Worm (Caenorhabditis elegans) whole organism, young adult: ENCODE measurements around the gene Y70C5A.2.

Experiments
- B0035.1 ChIP-seq: sonication (generic microtip); optimal IDR thresholded peaks from 2 replicates; lab custom pipeline; 2016; ENCODE audit warnings: missing genetic modification characterization, mild to moderate bottlenecking, missing compliant biosample characterization, missing genotype, missing genetic modification reagents
- B0261.1 ChIP-seq: sonication (generic microtip); optimal IDR thresholded peaks from 2 replicates; lab custom pipeline; 2016; ENCODE audit warnings: mild to moderate bottlenecking, missing genetic modification characterization, moderate library complexity, missing compliant biosample characterization
- C17E4.6 ChIP-seq: fragments of 200-800 bp; sonication (Bioruptor generic); IDR thresholded peaks from 2 replicates; pipeline ENCODE4 v1.3.6; 2022; ENCODE audit warnings: missing genetic modification reagents, missing genetic modification characterization, missing compliant biosample characterization
- D2030.7 ChIP-seq: fragments of 200-800 bp; sonication (Bioruptor generic); IDR thresholded peaks from 2 replicates; pipeline ENCODE4 v1.3.6; 2022; ENCODE audit warnings: missing genetic modification reagents, missing genetic modification characterization, missing compliant biosample characterization
- F10E7.11 ChIP-seq: sonication (generic microtip); optimal IDR thresholded peaks from 2 replicates; lab custom pipeline; 2017; ENCODE audit warnings: mild to moderate bottlenecking, missing genetic modification characterization, moderate library complexity, missing compliant biosample characterization
- F49E8.2 ChIP-seq: sonication (generic microtip); optimal IDR thresholded peaks from 3 replicates; lab custom pipeline; 2017; ENCODE audit warnings: missing genetic modification characterization, mild to moderate bottlenecking, missing compliant biosample characterization, antibody characterized with exemption, moderate library complexity; ENCODE audit not compliant: insufficient read depth
- F57C9.4 ChIP-seq: sonication (generic microtip); optimal IDR thresholded peaks from 2 replicates; lab custom pipeline; 2017; ENCODE audit warnings: mild to moderate bottlenecking, missing genetic modification characterization, missing compliant biosample characterization
- atf-7 ChIP-seq: sonication (generic microtip); optimal IDR thresholded peaks from 2 replicates; lab custom pipeline; 2017; ENCODE audit warnings: mild to moderate bottlenecking, missing genetic modification characterization, missing compliant biosample characterization
- attf-6 ChIP-seq: fragments of 200-800 bp; sonication (Bioruptor generic); IDR thresholded peaks from 2 replicates; pipeline ENCODE4 v1.3.6; 2022; ENCODE audit warnings: missing genetic modification reagents, missing genetic modification characterization, missing compliant biosample characterization
- cebp-2 ChIP-seq: fragments of 200-800 bp; sonication (Bioruptor generic); IDR thresholded peaks from 2 replicates; pipeline ENCODE4 v1.3.6; 2022; ENCODE audit warnings: missing genetic modification characterization, missing compliant biosample characterization
- ceh-27 ChIP-seq: fragments of 200-800 bp; sonication (Bioruptor generic); optimal IDR thresholded peaks from 2 replicates; lab custom pipeline; 2018; ENCODE audit warnings: mild to moderate bottlenecking, missing genetic modification characterization, moderate library complexity, missing compliant biosample characterization
- egl-44 ChIP-seq: fragments of 200-800 bp; sonication (Bioruptor generic); IDR thresholded peaks from 2 replicates; pipeline ENCODE4 v1.3.6; 2022; ENCODE audit warnings: missing genetic modification reagents, missing genetic modification characterization, missing compliant biosample characterization
- egrh-3 ChIP-seq: fragments of 200-800 bp; sonication (Bioruptor generic); IDR thresholded peaks from 2 replicates; pipeline ENCODE4 v1.3.6; 2022; ENCODE audit warnings: missing genetic modification reagents, missing genetic modification characterization, missing compliant biosample characterization
- ets-4 ChIP-seq: fragments of 200-800 bp; sonication (Bioruptor generic); optimal IDR thresholded peaks from 2 replicates; lab custom pipeline; 2018; ENCODE audit warnings: mild to moderate bottlenecking, missing genetic modification characterization, missing compliant biosample characterization
- gei-17 ChIP-seq: fragments of 200-800 bp; sonication (Bioruptor generic); optimal IDR thresholded peaks from 2 replicates; lab custom pipeline; 2018; ENCODE audit warnings: mild to moderate bottlenecking, missing genetic modification characterization, missing compliant biosample characterization
- him-1 ChIP-seq: sonication (generic microtip); optimal IDR thresholded peaks from 2 replicates; lab custom pipeline; 2016; ENCODE audit warnings: missing genotype, missing genetic modification reagents, missing genetic modification characterization, missing compliant biosample characterization
- hlh-26 ChIP-seq: fragments of 200-800 bp; sonication (Bioruptor generic); conservative IDR thresholded peaks from 2 replicates; pipeline ENCODE4 v1.3.6; 2022; ENCODE audit warnings: missing genetic modification reagents, missing genetic modification characterization, missing compliant biosample characterization
- lag-1 ChIP-seq: fragments of 200-800 bp; sonication (Bioruptor generic); IDR thresholded peaks from 2 replicates; pipeline ENCODE4 v1.3.6; 2022; ENCODE audit warnings: missing genetic modification reagents, missing genetic modification characterization, missing compliant biosample characterization
- lin-26 ChIP-seq: fragments of 200-800 bp; sonication (Bioruptor generic); IDR thresholded peaks from 2 replicates; pipeline ENCODE4 v1.3.6; 2022; ENCODE audit warnings: missing genetic modification reagents, missing genetic modification characterization, missing compliant biosample characterization
- lsy-27 ChIP-seq: sonication (generic microtip); optimal IDR thresholded peaks from 2 replicates; lab custom pipeline; 2017; ENCODE audit warnings: missing genetic modification characterization, mild to moderate bottlenecking, missing compliant biosample characterization, antibody characterized with exemption, missing genotype, borderline replicate concordance; ENCODE audit not compliant: insufficient read depth
- madf-3 ChIP-seq: fragments of 200-800 bp; sonication (Bioruptor generic); IDR thresholded peaks from 2 replicates; pipeline ENCODE4 v1.3.6; 2022; ENCODE audit warnings: missing genetic modification reagents, missing genetic modification characterization, missing compliant biosample characterization
- madf-6 ChIP-seq: fragments of 200-800 bp; sonication (Bioruptor generic); IDR thresholded peaks from 2 replicates; pipeline ENCODE4 v1.3.6; 2022; ENCODE audit warnings: missing genetic modification reagents, missing genetic modification characterization, missing compliant biosample characterization
- mcd-1 ChIP-seq: fragments of 200-800 bp; sonication (Bioruptor generic); IDR thresholded peaks from 2 replicates; pipeline ENCODE4 v1.3.6; 2022; ENCODE audit warnings: missing genetic modification reagents, missing genetic modification characterization, missing compliant biosample characterization
- mxl-1 ChIP-seq: sonication (generic microtip); optimal IDR thresholded peaks from 2 replicates; lab custom pipeline; 2016; ENCODE audit warnings: missing genetic modification characterization, missing compliant biosample characterization
- nfya-1 ChIP-seq: sonication (generic microtip); optimal IDR thresholded peaks from 2 replicates; lab custom pipeline; 2017; ENCODE audit warnings: antibody characterized with exemption, missing compliant biosample characterization, missing genetic modification characterization, borderline replicate concordance; ENCODE audit not compliant: insufficient read depth
- rec-8 ChIP-seq, 2 experiments: sonication (generic microtip); optimal IDR thresholded peaks; 2 replicates each; lab custom pipeline; 2016; ENCODE audit warnings: mild to moderate bottlenecking in 2 of 2, missing genetic modification characterization in 2 of 2, missing genetic modification reagents in 2 of 2, missing genotype in 2 of 2, missing biosample characterization in 1 of 2, missing compliant biosample characterization in 1 of 2, moderate library complexity in 1 of 2
- repo-1 ChIP-seq: sonication (generic microtip); optimal IDR thresholded peaks from 2 replicates; lab custom pipeline; 2017; ENCODE audit warnings: mild to moderate bottlenecking, missing genetic modification characterization, missing compliant biosample characterization
- sdz-38 ChIP-seq: sonication (generic microtip); optimal IDR thresholded peaks from 2 replicates; lab custom pipeline; 2016; ENCODE audit warnings: missing genotype, missing genetic modification characterization, missing compliant biosample characterization
- snpc-1.3 ChIP-seq: sonication (generic microtip); optimal IDR thresholded peaks from 2 replicates; lab custom pipeline; 2017; ENCODE audit warnings: missing genetic modification characterization, mild to moderate bottlenecking, missing compliant biosample characterization, antibody characterized with exemption, moderate library complexity, missing genotype, missing genetic modification reagents; ENCODE audit not compliant: insufficient read depth
- snpc-4 ChIP-seq, 5 experiments: fragments of 150-350 bp in 1 of 5; sonication (generic microtip) in 4 of 5; optimal IDR thresholded peaks; 2 replicates each; lab custom pipeline; 2014 to 2018; ENCODE audit warnings: missing genetic modification characterization in 5 of 5, missing biosample characterization in 3 of 5, antibody characterized with exemption in 2 of 5, mild to moderate bottlenecking in 2 of 5, missing compliant biosample characterization in 2 of 5, missing genotype in 2 of 5, moderate library complexity in 2 of 5, missing genetic modification reagents in 1 of 5
- tbp1 ChIP-seq: fragments of 200-800 bp; sonication (Bioruptor generic); optimal IDR thresholded peaks from 2 replicates; lab custom pipeline; 2018; ENCODE audit warnings: mild to moderate bottlenecking, missing genetic modification characterization, missing compliant biosample characterization
- ztf-22 ChIP-seq: fragments of 200-800 bp; sonication (Bioruptor generic); optimal IDR thresholded peaks from 2 replicates; lab custom pipeline; 2018; ENCODE audit warnings: mild to moderate bottlenecking, missing genetic modification characterization, moderate library complexity, missing compliant biosample characterization
- ztf-26 ChIP-seq: sonication (generic microtip); optimal IDR thresholded peaks from 2 replicates; lab custom pipeline; 2017; ENCODE audit warnings: missing genetic modification characterization, missing compliant biosample characterization

Gene Y70C5A.2

DNA sequence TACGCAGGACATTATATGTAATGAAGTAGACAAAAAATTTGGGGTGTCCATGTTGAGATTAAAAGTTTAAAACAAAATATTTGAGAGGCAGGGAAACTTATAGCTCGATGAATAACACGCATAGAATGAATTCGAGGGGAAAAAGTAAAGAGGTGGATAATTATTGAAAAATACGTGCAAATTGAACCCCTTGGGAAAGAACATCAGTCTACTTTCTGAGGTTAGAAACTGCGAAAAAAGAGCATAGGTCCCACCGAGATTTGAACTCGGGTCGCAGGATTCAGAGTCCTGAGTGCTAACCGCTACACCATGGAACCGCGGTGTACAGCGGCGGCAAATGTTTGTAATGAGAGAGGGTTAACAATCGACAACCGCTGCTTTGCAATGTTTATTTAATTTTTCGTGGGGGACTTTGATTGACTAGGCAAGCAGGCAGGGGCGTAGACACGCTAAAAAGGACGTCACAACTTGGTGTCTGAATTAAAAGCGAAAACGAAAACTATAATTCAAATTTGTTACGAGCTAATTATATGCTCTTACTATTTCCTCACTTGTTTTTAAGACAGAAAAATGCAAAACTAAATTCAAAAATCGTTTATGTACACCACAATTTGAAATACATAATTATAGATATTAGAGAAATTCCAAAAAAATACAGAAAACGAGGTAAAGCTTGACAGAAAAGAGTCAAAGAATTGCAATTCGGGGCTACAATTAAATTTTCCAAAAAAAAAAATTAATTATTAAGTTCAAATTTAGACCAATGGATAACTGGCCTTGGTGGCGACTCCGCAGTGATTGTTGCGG, 30.8 kb downstream of the Y70C5A.2 start, which contains the start of gene srh-269 (continued):
- peak; percentile 51 for TF ChIP-seq gei-17 (GFP tag; lab: Kevin White, UChicago)
- peak; percentile 43 for TF ChIP-seq F57C9.4
- peak; percentile 94 for TF ChIP-seq repo-1
- peak; percentile 77 for TF ChIP-seq mcd-1 (GFP tag; lab: Robert Waterston, UW)
- peak; percentile 91 for TF ChIP-seq lin-26 (GFP tag; lab: Robert Waterston, UW)
- TF ChIP-seq madf-3 = peak; percentile 85
- TF ChIP-seq lsy-27 (tag; lab: Kevin White, UChicago) = peak; percentile 80
- peak; percentile 29 for TF ChIP-seq F49E8.2 (tag; lab: Kevin White, UChicago)
- peak; percentile 72 for TF ChIP-seq snpc-1.3 (tag; lab: Kevin White, UChicago)
- TF ChIP-seq madf-6 = peak; percentile 58
- TF ChIP-seq ztf-22 = no peak
- peak; percentile 85 for TF ChIP-seq F10E7.11 (tag; lab: Kevin White, UChicago)
- TF ChIP-seq B0035.1 (tag; lab: Kevin White, UChicago) = peak; percentile 76

DNA sequence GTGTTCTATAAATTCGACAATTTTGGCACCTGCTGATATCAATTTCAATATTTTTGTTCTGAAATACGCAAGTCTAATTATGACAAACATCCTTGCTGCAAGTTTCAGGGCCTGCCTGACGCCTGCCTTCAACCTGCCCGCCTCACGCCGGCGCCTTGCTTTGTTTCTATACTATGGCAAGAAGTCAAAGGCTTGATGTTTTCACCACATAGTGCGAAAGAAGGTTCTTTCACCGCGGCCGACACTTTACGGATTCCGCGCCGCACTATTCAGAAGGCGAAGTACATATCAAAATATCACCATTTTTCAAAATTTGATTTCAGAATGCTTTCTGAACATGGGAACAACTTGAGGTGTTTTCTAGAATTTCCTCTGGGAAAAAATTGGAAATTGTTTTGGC, 33.5 kb downstream of the Y70C5A.2 start:
- no peak for TF ChIP-seq D2030.7 (GFP tag; lab: Robert Waterston, UW)
- no peak for TF ChIP-seq snpc-4 (GFP tag; optimal IDR thresholded peaks at IDR 0.05; lab: Kevin White, UChicago)
- peak in 2 of 4 experiments; percentile 31 to 58 for TF ChIP-seq snpc-4 (tag; optimal IDR thresholded peaks at IDR 0.05; lab: Kevin White, UChicago)
- TF ChIP-seq mxl-1 (tag; lab: Kevin White, UChicago) = no peak
- TF ChIP-seq tbp1 (GFP tag; lab: Kevin White, UChicago) = no peak

DNA sequence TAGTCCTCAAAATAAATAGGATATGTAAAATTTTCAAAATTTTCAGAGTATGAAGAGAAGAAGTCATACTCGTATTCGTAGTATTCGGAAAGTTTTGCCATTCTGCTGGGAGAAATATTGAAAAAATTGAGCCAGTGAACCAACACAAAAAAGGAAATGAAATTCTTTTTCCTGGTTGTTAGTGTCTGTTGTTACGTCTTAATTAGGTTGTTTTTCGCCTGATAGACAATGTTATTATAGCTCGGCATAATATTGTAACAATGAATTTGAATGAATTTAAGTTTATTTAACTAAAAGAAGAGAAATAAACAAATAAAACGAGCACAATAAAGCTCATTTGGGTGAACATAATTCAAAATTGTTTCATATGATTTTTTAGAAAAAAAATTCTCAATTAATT, 34.6 kb downstream of the Y70C5A.2 start, which contains the start of gene srw-73:
Gene srw-73, minus strand, starts transcription at position 101 of the 400 bp plus-strand sequence.
- TF ChIP-seq atf-7 (tag; lab: Kevin White, UChicago) (no peak), sdz-38 (tag; lab: Kevin White, UChicago) (no peak), ceh-27 (no peak), mcd-1 (GFP tag; lab: Robert Waterston, UW) (no peak), attf-6 (GFP tag; lab: Robert Waterston, UW) (no peak), ets-4 (no peak), him-1 (tag; lab: Kevin White, UChicago) (no peak), B0035.1 (tag; lab: Kevin White, UChicago) (no peak), B0261.1 (no peak), snpc-4 (GFP tag; optimal IDR thresholded peaks at IDR 0.05; lab: Kevin White, UChicago) (no peak), snpc-4 (tag; optimal IDR thresholded peaks at IDR 0.05; lab: Kevin White, UChicago) (no peak), lag-1 (GFP tag; lab: Robert Waterston, UW) (no peak), ztf-26 (tag; lab: Kevin White, UChicago) (no peak), rec-8 (tag; optimal IDR thresholded peaks at IDR 0.05; lab: Kevin White, UChicago) (no peak), nfya-1 (tag; lab: Kevin White, UChicago) (no peak), cebp-2 (no peak), C17E4.6 (GFP tag; lab: Robert Waterston, UW) (no peak), F10E7.11 (tag; lab: Kevin White, UChicago) (no peak), hlh-26 (GFP tag; lab: Robert Waterston, UW) (no peak), egl-44 (GFP tag; lab: Robert Waterston, UW) (no peak), egrh-3 (GFP tag; lab: Robert Waterston, UW) (no peak)
